Worm (Caenorhabditis elegans) whole organism, L3 larva: ENCODE measurements around the gene irld-66.

Source experiments
- R02D3.7 ChIP-seq: fragments of 150-350 bp; optimal IDR thresholded peaks from 2 replicates; lab custom pipeline; 2014; ENCODE audit warnings: missing biosample characterization, missing genetic modification characterization
- ZK546.5 ChIP-seq: sonication (generic microtip); optimal IDR thresholded peaks from 2 replicates; lab custom pipeline; 2017; ENCODE audit warnings: missing biosample characterization, missing genetic modification characterization
- aly-2 ChIP-seq: fragments of 150-350 bp; optimal IDR thresholded peaks from 2 replicates; lab custom pipeline; 2014; ENCODE audit warnings: missing biosample characterization, missing genetic modification characterization
- ama-1 ChIP-seq: fragments of 150-350 bp; optimal IDR thresholded peaks from 2 replicates; lab custom pipeline; 2018
- ceh-16 ChIP-seq: sonication (generic microtip); optimal IDR thresholded peaks from 2 replicates; lab custom pipeline; 2017; ENCODE audit warnings: missing biosample characterization, missing genetic modification characterization
- ceh-28 ChIP-seq: fragments of 150-350 bp; optimal IDR thresholded peaks from 2 replicates; lab custom pipeline; 2014; ENCODE audit warnings: missing biosample characterization, missing genetic modification reagents, missing genetic modification characterization
- ceh-82 ChIP-seq: fragments of 150-350 bp; optimal IDR thresholded peaks from 2 replicates; lab custom pipeline; 2014; ENCODE audit warnings: missing biosample characterization, missing genetic modification characterization
- ceh-9 ChIP-seq: sonication (generic microtip); optimal IDR thresholded peaks from 2 replicates; lab custom pipeline; 2018; ENCODE audit warnings: missing biosample characterization, missing genetic modification characterization
- daf-12 ChIP-seq: fragments of 150-350 bp; optimal IDR thresholded peaks from 2 replicates; lab custom pipeline; 2014; ENCODE audit warnings: missing biosample characterization, missing genetic modification reagents, missing genetic modification characterization
- egl-27 ChIP-seq: sonication (generic microtip); optimal IDR thresholded peaks from 4 replicates; lab custom pipeline; 2017; ENCODE audit warnings: missing biosample characterization, missing genetic modification reagents, missing genetic modification characterization
- egl-5 ChIP-seq: fragments of 150-350 bp; optimal IDR thresholded peaks from 2 replicates; lab custom pipeline; 2017; ENCODE audit warnings: missing biosample characterization, missing genetic modification reagents, missing genetic modification characterization, inconsistent platforms
- elt-1 ChIP-seq: fragments of 150-350 bp; optimal IDR thresholded peaks from 2 replicates; lab custom pipeline; 2014; ENCODE audit warnings: missing biosample characterization, missing genetic modification characterization
- elt-2 ChIP-seq: sonication (generic microtip); optimal IDR thresholded peaks from 2 replicates; lab custom pipeline; 2016; ENCODE audit warnings: missing genetic modification reagents, mild to moderate bottlenecking, missing genetic modification characterization, missing compliant biosample characterization
- eor-1 ChIP-seq, 2 experiments: fragments of 150-350 bp; optimal IDR thresholded peaks; 2 replicates each; lab custom pipeline; 2014 to 2018; ENCODE audit warnings: missing biosample characterization in 2 of 2, missing genetic modification characterization in 2 of 2
- fkh-10 ChIP-seq: sonication (generic microtip); optimal IDR thresholded peaks from 2 replicates; lab custom pipeline; 2017; ENCODE audit warnings: missing biosample characterization, missing genetic modification reagents, missing genetic modification characterization
- fos-1 ChIP-seq: fragments of 150-350 bp; optimal IDR thresholded peaks from 2 replicates; lab custom pipeline; 2014; ENCODE audit warnings: missing biosample characterization, missing genetic modification characterization
- hmg-11 ChIP-seq: sonication (generic microtip); optimal IDR thresholded peaks from 2 replicates; lab custom pipeline; 2016; ENCODE audit warnings: missing genetic modification characterization, missing compliant biosample characterization
- jun-1 ChIP-seq: fragments of 150-350 bp; optimal IDR thresholded peaks from 2 replicates; lab custom pipeline; 2014; ENCODE audit warnings: missing biosample characterization, missing genetic modification reagents, missing genetic modification characterization
- lin-15B ChIP-seq: fragments of 150-350 bp; optimal IDR thresholded peaks from 2 replicates; lab custom pipeline; 2014; ENCODE audit warnings: missing biosample characterization, missing genetic modification characterization
- lin-39 ChIP-seq: fragments of 150-350 bp; optimal IDR thresholded peaks from 2 replicates; lab custom pipeline; 2018; ENCODE audit warnings: missing biosample characterization, missing genetic modification reagents, missing genetic modification characterization
- lsy-12 ChIP-seq: sonication (generic microtip); optimal IDR thresholded peaks from 2 replicates; lab custom pipeline; 2016; ENCODE audit warnings: mild to moderate bottlenecking, missing genetic modification characterization, missing compliant biosample characterization
- mdl-1 ChIP-seq: fragments of 150-350 bp; optimal IDR thresholded peaks from 2 replicates; lab custom pipeline; 2014; ENCODE audit warnings: missing biosample characterization, missing genetic modification characterization
- mml-1 ChIP-seq: fragments of 150-350 bp; sonication (generic microtip); optimal IDR thresholded peaks from 3 replicates; lab custom pipeline; 2014; ENCODE audit warnings: missing biosample characterization, missing genetic modification characterization
- nfya-1 ChIP-seq: sonication (generic microtip); optimal IDR thresholded peaks from 2 replicates; lab custom pipeline; 2017; ENCODE audit warnings: missing genetic modification characterization, mild to moderate bottlenecking, missing compliant biosample characterization, antibody characterized with exemption, moderate library complexity; ENCODE audit not compliant: insufficient read depth
- nhr-11 ChIP-seq: fragments of 150-350 bp; optimal IDR thresholded peaks from 2 replicates; lab custom pipeline; 2014; ENCODE audit warnings: missing biosample characterization, missing genetic modification characterization
- nhr-12 ChIP-seq: fragments of 150-350 bp; optimal IDR thresholded peaks from 2 replicates; lab custom pipeline; 2014; ENCODE audit warnings: missing biosample characterization, missing genetic modification characterization
- nhr-23 ChIP-seq: fragments of 150-350 bp; optimal IDR thresholded peaks from 2 replicates; lab custom pipeline; 2014; ENCODE audit warnings: missing biosample characterization, missing genetic modification reagents, missing genetic modification characterization
- nhr-237 ChIP-seq: fragments of 150-350 bp; optimal IDR thresholded peaks from 2 replicates; lab custom pipeline; 2014; ENCODE audit warnings: missing biosample characterization, missing genetic modification characterization
- nhr-25 ChIP-seq: sonication (generic microtip); optimal IDR thresholded peaks from 2 replicates; lab custom pipeline; 2017; ENCODE audit warnings: missing biosample characterization, missing genetic modification characterization
- nhr-28 ChIP-seq: fragments of 150-350 bp; optimal IDR thresholded peaks from 2 replicates; lab custom pipeline; 2014; ENCODE audit warnings: missing biosample characterization, missing genetic modification characterization
- nhr-43 ChIP-seq: sonication (generic microtip); optimal IDR thresholded peaks from 2 replicates; lab custom pipeline; 2016; ENCODE audit warnings: mild to moderate bottlenecking, missing genetic modification characterization, missing compliant biosample characterization; ENCODE audit not compliant: poor library complexity, severe bottlenecking
- nhr-67 ChIP-seq: fragments of 150-350 bp; optimal IDR thresholded peaks from 2 replicates; lab custom pipeline; 2014; ENCODE audit warnings: missing biosample characterization, missing genetic modification characterization
- nhr-76 ChIP-seq: fragments of 150-350 bp; sonication (generic microtip); optimal IDR thresholded peaks from 5 replicates; lab custom pipeline; 2014; ENCODE audit warnings: missing biosample characterization, missing genetic modification characterization
- nhr-77 ChIP-seq: fragments of 150-350 bp; optimal IDR thresholded peaks from 2 replicates; lab custom pipeline; 2014; ENCODE audit warnings: missing biosample characterization, missing genetic modification characterization
- pha-4 ChIP-seq: fragments of 150-350 bp; optimal IDR thresholded peaks from 2 replicates; lab custom pipeline; 2014; ENCODE audit warnings: missing biosample characterization, missing genetic modification reagents, missing genetic modification characterization
- pqm-1 ChIP-seq: fragments of 150-350 bp; optimal IDR thresholded peaks from 2 replicates; lab custom pipeline; 2017; ENCODE audit warnings: missing biosample characterization, missing genetic modification characterization, inconsistent platforms
- skn-1 ChIP-seq: fragments of 150-350 bp; optimal IDR thresholded peaks from 2 replicates; lab custom pipeline; 2014; ENCODE audit warnings: missing biosample characterization, missing genetic modification characterization
- snpc-4 ChIP-seq: fragments of 150-350 bp; optimal IDR thresholded peaks from 2 replicates; lab custom pipeline; 2014; ENCODE audit warnings: missing biosample characterization, missing genetic modification characterization
- tbx-2 ChIP-seq: sonication (generic microtip); optimal IDR thresholded peaks from 2 replicates; lab custom pipeline; 2016; ENCODE audit warnings: mild to moderate bottlenecking, missing genetic modification characterization, missing compliant biosample characterization
- unc-39 ChIP-seq: sonication (generic microtip); optimal IDR thresholded peaks from 4 replicates; lab custom pipeline; 2017; ENCODE audit warnings: missing biosample characterization, missing genetic modification characterization
- unc-62 ChIP-seq: fragments of 150-350 bp; sonication (generic microtip); optimal IDR thresholded peaks from 4 replicates; lab custom pipeline; 2014; ENCODE audit warnings: missing biosample characterization, missing genetic modification reagents, missing genetic modification characterization
- zag-1 ChIP-seq: fragments of 150-350 bp; optimal IDR thresholded peaks from 2 replicates; lab custom pipeline; 2014; ENCODE audit warnings: missing biosample characterization, missing genetic modification characterization
- ztf-4 ChIP-seq: fragments of 150-350 bp; optimal IDR thresholded peaks from 2 replicates; lab custom pipeline; 2014; ENCODE audit warnings: missing biosample characterization, missing genetic modification characterization

The irld-66 gene

DNA sequence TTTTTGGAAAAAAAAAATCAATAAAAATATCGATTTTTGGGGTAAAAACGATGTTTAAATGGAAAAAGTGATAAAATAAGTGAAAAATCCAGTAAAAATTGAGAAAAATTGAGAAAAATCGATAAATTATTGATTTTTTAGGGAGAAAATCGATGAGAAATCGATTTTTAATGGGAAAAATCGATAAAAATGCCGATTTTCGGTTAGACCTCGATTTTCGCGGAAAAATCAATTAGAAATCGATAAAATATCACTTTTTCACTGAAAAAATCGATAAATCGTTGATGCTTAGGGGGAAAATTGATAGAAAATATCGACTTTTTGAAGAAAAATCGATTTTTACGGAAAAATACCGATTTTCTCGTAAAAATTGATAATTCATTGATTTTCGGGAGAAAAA is 39.5 kb downstream of the irld-66 start:
- TF ChIP-seq snpc-4 (tag; lab: Kevin White, UChicago) (no peak), nhr-237 (tag; lab: Kevin White, UChicago) (no peak), ceh-28 (peak; percentile 92)

DNA sequence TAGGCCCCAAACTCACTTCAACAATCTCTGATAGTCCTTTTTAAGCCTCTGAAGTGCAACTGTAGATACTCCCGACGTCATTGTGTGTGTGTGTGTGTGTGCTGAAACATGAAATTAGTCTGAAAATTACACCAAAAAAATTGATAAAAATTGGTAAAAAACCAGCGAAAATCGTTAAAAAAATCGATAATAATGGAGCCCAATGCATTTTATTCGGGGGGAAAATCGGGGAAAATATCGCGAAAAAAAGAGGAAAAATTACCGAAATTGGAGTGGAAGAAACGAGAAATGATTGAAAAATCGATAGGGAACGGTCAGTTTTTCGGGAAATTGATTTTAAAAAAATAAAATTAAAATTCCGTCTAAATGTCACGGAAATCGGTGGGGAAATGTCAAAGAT is 40.4 kb downstream of the irld-66 start, which contains the start of gene ubc-26:
ubc-26 (minus strand) TSS at position 101 of the 400 bp plus-strand sequence.
- no peak for TF ChIP-seq nhr-43
- no peak for TF ChIP-seq nhr-11 (tag; lab: Kevin White, UChicago)
- no peak for TF ChIP-seq ceh-9 (tag; lab: Kevin White, UChicago)
- no peak for TF ChIP-seq elt-1 (tag; lab: Kevin White, UChicago)
- no peak for TF ChIP-seq unc-39 (tag; lab: Kevin White, UChicago)
- TF ChIP-seq ceh-16 (tag; lab: Kevin White, UChicago): no peak
- no peak for TF ChIP-seq nhr-67 (tag; lab: Kevin White, UChicago)
- TF ChIP-seq fos-1 (tag; lab: Kevin White, UChicago): no peak
- TF ChIP-seq lin-39 (tag; lab: Kevin White, UChicago): no peak
- TF ChIP-seq jun-1: no peak
- TF ChIP-seq egl-27 (tag; lab: Kevin White, UChicago): no peak
- no peak for TF ChIP-seq lsy-12 (tag; lab: Kevin White, UChicago)
- TF ChIP-seq nhr-23: no peak
- no peak for TF ChIP-seq ama-1 (lab: Kevin White, UChicago)
- no peak for TF ChIP-seq egl-5
- no peak for TF ChIP-seq nhr-28 (tag; lab: Kevin White, UChicago)

DNA sequence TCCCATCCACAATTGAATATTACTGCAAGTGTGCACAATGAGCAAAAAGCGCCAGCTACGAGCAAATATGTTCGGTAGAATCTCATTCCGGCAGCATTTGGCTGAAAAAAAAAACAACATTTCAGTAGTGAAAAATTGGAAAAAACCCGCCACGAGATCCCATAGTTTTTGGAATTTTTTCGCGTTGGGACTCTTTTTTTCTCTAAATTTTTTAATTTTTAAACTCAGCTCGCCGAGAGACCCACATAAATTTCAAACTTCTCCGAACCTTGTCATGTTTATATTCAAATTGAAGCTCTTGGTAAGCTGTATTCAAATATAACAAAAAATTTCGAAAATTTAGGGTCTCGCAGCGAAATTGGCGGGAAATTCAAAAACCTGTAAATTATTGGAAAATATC is 46.4 kb downstream of the irld-66 start, which contains the start of gene sqv-2:
sqv-2 (minus strand) TSS at position 101 of the 400 bp plus-strand sequence.
- TF ChIP-seq nhr-12 (no peak), unc-62 (GFP tag; lab: Kevin White, UChicago) (no peak), eor-1 (tag; optimal IDR thresholded peaks at IDR 0.05; lab: Kevin White, UChicago) (no peak), lsy-12 (tag; lab: Kevin White, UChicago) (no peak), zag-1 (tag; lab: Kevin White, UChicago) (no peak), nhr-76 (tag; lab: Kevin White, UChicago) (no peak), ZK546.5 (tag; lab: Kevin White, UChicago) (no peak), R02D3.7 (no peak), aly-2 (tag; lab: Kevin White, UChicago) (no peak), egl-5 (no peak), skn-1 (tag; lab: Kevin White, UChicago) (no peak), ceh-82 (tag; lab: Kevin White, UChicago) (no peak), fos-1 (tag; lab: Kevin White, UChicago) (no peak), nhr-237 (tag; lab: Kevin White, UChicago) (no peak), snpc-4 (tag; lab: Kevin White, UChicago) (no peak), mml-1 (no peak), nfya-1 (tag; lab: Kevin White, UChicago) (no peak), egl-27 (tag; lab: Kevin White, UChicago) (no peak)

DNA sequence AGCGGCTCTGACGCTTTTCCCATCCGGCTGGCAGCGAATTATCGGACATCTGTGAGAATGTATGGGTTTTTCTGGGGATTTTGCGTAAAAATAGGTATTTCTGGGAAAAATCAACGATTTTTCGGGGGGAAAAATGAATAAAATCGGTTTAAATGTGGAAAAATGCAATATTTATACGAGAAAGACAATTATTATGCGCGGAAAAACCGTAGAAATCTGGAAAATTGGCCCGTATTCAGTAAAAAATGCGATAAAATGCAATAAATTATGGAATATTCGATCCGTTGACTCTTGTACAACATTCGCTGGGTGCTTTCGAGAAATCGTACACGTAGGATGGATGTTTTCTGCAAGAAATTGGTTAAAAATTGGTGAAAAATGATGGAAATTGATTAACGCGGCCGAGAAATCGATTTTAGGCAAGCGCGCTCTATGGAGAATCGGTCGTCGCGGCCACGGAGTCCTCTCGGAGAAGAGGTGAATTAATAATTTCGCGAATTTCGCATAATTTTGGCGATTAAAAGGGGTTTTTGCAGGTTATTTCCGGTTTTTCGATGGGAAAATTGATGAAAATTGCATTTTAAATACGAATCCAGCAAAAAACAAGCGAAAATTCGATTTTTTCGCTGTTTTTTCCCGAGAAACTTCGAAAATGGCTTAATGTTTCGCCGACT is 51.6 kb downstream of the irld-66 start, which contains the start of gene pinn-1:
pinn-1 (minus strand) TSS at position 51 of the 674 bp plus-strand sequence.
- TF ChIP-seq nhr-237 (tag; lab: Kevin White, UChicago) (no peak), ztf-4 (tag; lab: Kevin White, UChicago) (peak; percentile 36), unc-62 (GFP tag; lab: Kevin White, UChicago) (no peak), egl-5 (peak; percentile 73), pqm-1 (tag; lab: Kevin White, UChicago) (peak; percentile 36), elt-1 (tag; lab: Kevin White, UChicago) (peak; percentile 5), hmg-11 (tag; lab: Kevin White, UChicago) (peak; percentile 54), elt-2 (tag; lab: Kevin White, UChicago) (peak; percentile 41), nhr-25 (peak; percentile 64), fkh-10 (GFP tag; lab: Kevin White, UChicago) (peak; percentile 47), R02D3.7 (peak; percentile 21), lsy-12 (tag; lab: Kevin White, UChicago) (peak; percentile 86), nhr-77 (tag; lab: Kevin White, UChicago) (peak; percentile 9), mdl-1 (no peak), tbx-2 (tag; lab: Kevin White, UChicago) (peak; percentile 58), ceh-82 (tag; lab: Kevin White, UChicago) (peak; percentile 84), daf-12 (no peak), snpc-4 (tag; lab: Kevin White, UChicago) (peak; percentile 77), lin-15B (tag; lab: Kevin White, UChicago) (peak; percentile 97), nfya-1 (tag; lab: Kevin White, UChicago) (peak; percentile 80), eor-1 (tag; optimal IDR thresholded peaks at IDR 0.05; lab: Kevin White, UChicago) (no peak), lin-39 (tag; lab: Kevin White, UChicago) (peak; percentile 90), ama-1 (lab: Kevin White, UChicago) (peak; percentile 33), skn-1 (tag; lab: Kevin White, UChicago) (peak; percentile 48), aly-2 (tag; lab: Kevin White, UChicago) (no peak), pha-4 (tag; lab: Kevin White, UChicago) (peak; percentile 90), egl-27 (tag; lab: Kevin White, UChicago) (peak; percentile 28), mml-1 (no peak), nhr-23 (peak; percentile 89), nhr-67 (tag; lab: Kevin White, UChicago) (no peak), jun-1 (peak; percentile 40), nhr-43 (peak; percentile 95), ceh-28 (peak; percentile 88)
